Worm (Caenorhabditis elegans) whole organism, late embryonic: ENCODE measurements around the gene B0334.4.

Experiments used
- C08G9.2 ChIP-seq: sonication (generic microtip); optimal IDR thresholded peaks from 2 replicates; lab custom pipeline; 2016; ENCODE audit warnings: mild to moderate bottlenecking, missing genetic modification characterization, moderate library complexity, missing compliant biosample characterization
- C38D4.7 ChIP-seq: fragments of 200-800 bp; sonication (Bioruptor generic); optimal IDR thresholded peaks from 2 replicates; lab custom pipeline; 2018; ENCODE audit warnings: mild to moderate bottlenecking, missing genetic modification characterization, moderate library complexity, missing compliant biosample characterization
- F13H6.1 ChIP-seq: sonication (generic microtip); optimal IDR thresholded peaks from 2 replicates; lab custom pipeline; 2016; ENCODE audit warnings: missing genetic modification characterization, missing compliant biosample characterization
- Y22D7AL.16 ChIP-seq: sonication (generic microtip); optimal IDR thresholded peaks from 2 replicates; lab custom pipeline; 2016; ENCODE audit warnings: missing genetic modification characterization, missing compliant biosample characterization
- ahr-1 ChIP-seq: sonication (generic microtip); optimal IDR thresholded peaks from 2 replicates; lab custom pipeline; 2016; ENCODE audit warnings: missing genetic modification characterization, missing compliant biosample characterization
- ama-1 ChIP-seq: fragments of 150-350 bp; optimal IDR thresholded peaks from 2 replicates; lab custom pipeline; 2014
- ceh-18 ChIP-seq: sonication (generic microtip); optimal IDR thresholded peaks from 2 replicates; lab custom pipeline; 2016; ENCODE audit warnings: missing genetic modification characterization, missing compliant biosample characterization
- ceh-2 ChIP-seq: sonication (generic microtip); optimal IDR thresholded peaks from 2 replicates; lab custom pipeline; 2016; ENCODE audit warnings: missing genotype, missing genetic modification characterization, missing compliant biosample characterization
- ceh-24 ChIP-seq: sonication (generic microtip); optimal IDR thresholded peaks from 2 replicates; lab custom pipeline; 2016; ENCODE audit warnings: mild to moderate bottlenecking, missing genetic modification characterization, missing compliant biosample characterization
- ceh-30 ChIP-seq: fragments of 150-350 bp; optimal IDR thresholded peaks from 2 replicates; lab custom pipeline; 2014; ENCODE audit warnings: missing biosample characterization, missing genetic modification characterization
- ceh-34 ChIP-seq: sonication (generic microtip); optimal IDR thresholded peaks from 2 replicates; lab custom pipeline; 2016; ENCODE audit warnings: mild to moderate bottlenecking, missing genetic modification characterization, missing compliant biosample characterization
- ceh-6 ChIP-seq: fragments of 200-800 bp; sonication (Bioruptor generic); optimal IDR thresholded peaks from 2 replicates; lab custom pipeline; 2018; ENCODE audit warnings: mild to moderate bottlenecking, missing genetic modification characterization, missing compliant biosample characterization
- ceh-9 ChIP-seq: sonication (generic microtip); optimal IDR thresholded peaks from 2 replicates; lab custom pipeline; 2016; ENCODE audit warnings: mild to moderate bottlenecking, missing genetic modification characterization, inconsistent platforms, missing compliant biosample characterization
- che-1 ChIP-seq: sonication (generic microtip); optimal IDR thresholded peaks from 2 replicates; lab custom pipeline; 2016; ENCODE audit warnings: mild to moderate bottlenecking, missing genetic modification characterization, missing compliant biosample characterization
- dmd-4 ChIP-seq: sonication (generic microtip); optimal IDR thresholded peaks from 2 replicates; lab custom pipeline; 2016; ENCODE audit warnings: borderline replicate concordance, missing genetic modification characterization, missing compliant biosample characterization
- dve-1 ChIP-seq: sonication (generic microtip); optimal IDR thresholded peaks from 2 replicates; lab custom pipeline; 2017; ENCODE audit warnings: antibody characterized with exemption, mild to moderate bottlenecking, missing genetic modification characterization, missing compliant biosample characterization
- elt-2 ChIP-seq: sonication (generic microtip); optimal IDR thresholded peaks from 2 replicates; lab custom pipeline; 2016; ENCODE audit warnings: missing genetic modification reagents, missing genetic modification characterization, missing compliant biosample characterization
- eyg-1 ChIP-seq: sonication (generic microtip); optimal IDR thresholded peaks from 2 replicates; lab custom pipeline; 2016; ENCODE audit warnings: missing genotype, missing genetic modification characterization, missing compliant biosample characterization
- fax-1 ChIP-seq: sonication (generic microtip); optimal IDR thresholded peaks from 2 replicates; lab custom pipeline; 2016; ENCODE audit warnings: missing genotype, missing genetic modification characterization, missing compliant biosample characterization
- fkh-6 ChIP-seq: sonication (generic microtip); optimal IDR thresholded peaks from 2 replicates; lab custom pipeline; 2016; ENCODE audit warnings: missing genetic modification characterization, missing compliant biosample characterization
- hlh-13 ChIP-seq: fragments of 200-800 bp; sonication (Bioruptor generic); optimal IDR thresholded peaks from 2 replicates; lab custom pipeline; 2018; ENCODE audit warnings: mild to moderate bottlenecking, missing genetic modification characterization, missing compliant biosample characterization
- hlh-30 ChIP-seq: sonication (generic microtip); optimal IDR thresholded peaks from 2 replicates; lab custom pipeline; 2017; ENCODE audit warnings: antibody characterized with exemption, missing genetic modification characterization, missing compliant biosample characterization; ENCODE audit not compliant: insufficient read depth
- hlh-8 ChIP-seq: sonication (generic microtip); optimal IDR thresholded peaks from 2 replicates; lab custom pipeline; 2016; ENCODE audit warnings: missing genotype, missing genetic modification characterization, missing compliant biosample characterization
- lim-6 ChIP-seq: sonication (generic microtip); optimal IDR thresholded peaks from 2 replicates; lab custom pipeline; 2016; ENCODE audit warnings: missing genetic modification characterization, missing compliant biosample characterization
- lin-11 ChIP-seq: fragments of 200-800 bp; sonication (Bioruptor generic); optimal IDR thresholded peaks from 2 replicates; lab custom pipeline; 2018; ENCODE audit warnings: mild to moderate bottlenecking, missing genetic modification characterization, missing compliant biosample characterization
- madf-2 ChIP-seq: sonication (generic microtip); optimal IDR thresholded peaks from 2 replicates; lab custom pipeline; 2017; ENCODE audit warnings: missing genetic modification characterization, missing compliant biosample characterization
- mec-3 ChIP-seq: sonication (generic microtip); optimal IDR thresholded peaks from 2 replicates; lab custom pipeline; 2016; ENCODE audit warnings: borderline replicate concordance, missing genetic modification characterization, missing compliant biosample characterization
- nfya-1 ChIP-seq: sonication (generic microtip); optimal IDR thresholded peaks from 2 replicates; lab custom pipeline; 2017; ENCODE audit warnings: missing genetic modification characterization, mild to moderate bottlenecking, missing compliant biosample characterization, antibody characterized with exemption, moderate library complexity
- nhr-11 ChIP-seq: fragments of 150-350 bp; optimal IDR thresholded peaks from 2 replicates; lab custom pipeline; 2014; ENCODE audit warnings: missing biosample characterization, missing genetic modification characterization
- nhr-232 ChIP-seq: sonication (generic microtip); optimal IDR thresholded peaks from 2 replicates; lab custom pipeline; 2016; ENCODE audit warnings: missing genetic modification characterization, missing compliant biosample characterization
- npax-4 ChIP-seq: sonication (generic microtip); optimal IDR thresholded peaks from 2 replicates; lab custom pipeline; 2016; ENCODE audit warnings: missing genetic modification characterization, missing compliant biosample characterization
- odd-2 ChIP-seq: sonication (generic microtip); optimal IDR thresholded peaks from 2 replicates; lab custom pipeline; 2017; ENCODE audit warnings: antibody characterized with exemption, mild to moderate bottlenecking, missing genetic modification characterization, missing compliant biosample characterization
- pat-9 ChIP-seq: fragments of 200-800 bp; sonication (Bioruptor generic); optimal IDR thresholded peaks from 2 replicates; lab custom pipeline; 2018; ENCODE audit warnings: mild to moderate bottlenecking, missing genetic modification characterization, moderate library complexity, missing compliant biosample characterization
- pha-2 ChIP-seq: sonication (generic microtip); optimal IDR thresholded peaks from 2 replicates; lab custom pipeline; 2017; ENCODE audit warnings: mild to moderate bottlenecking, missing genetic modification characterization, missing compliant biosample characterization
- pqm-1 ChIP-seq: sonication (generic microtip); optimal IDR thresholded peaks from 2 replicates; lab custom pipeline; 2016; ENCODE audit warnings: missing genetic modification characterization, missing compliant biosample characterization
- ref-2 ChIP-seq: sonication (generic microtip); optimal IDR thresholded peaks from 2 replicates; lab custom pipeline; 2016; ENCODE audit warnings: missing genetic modification characterization, missing compliant biosample characterization
- rnt-1 ChIP-seq: sonication (generic microtip); optimal IDR thresholded peaks from 2 replicates; lab custom pipeline; 2016; ENCODE audit warnings: missing genetic modification characterization, missing compliant biosample characterization
- tbx-7 ChIP-seq: sonication (generic microtip); optimal IDR thresholded peaks from 2 replicates; lab custom pipeline; 2016; ENCODE audit warnings: missing genotype, missing genetic modification characterization, missing compliant biosample characterization
- unc-42 ChIP-seq: sonication (generic microtip); optimal IDR thresholded peaks from 2 replicates; lab custom pipeline; 2016; ENCODE audit warnings: missing genotype, missing genetic modification characterization, missing compliant biosample characterization
- unc-86 ChIP-seq: sonication (generic microtip); optimal IDR thresholded peaks from 2 replicates; lab custom pipeline; 2016; ENCODE audit warnings: missing genetic modification characterization, missing compliant biosample characterization
- zip-5 ChIP-seq: sonication (generic microtip); optimal IDR thresholded peaks from 2 replicates; lab custom pipeline; 2016; ENCODE audit warnings: missing genetic modification characterization, missing compliant biosample characterization
- ztf-16 ChIP-seq: sonication (generic microtip); optimal IDR thresholded peaks from 2 replicates; lab custom pipeline; 2017; ENCODE audit warnings: missing genetic modification characterization, missing compliant biosample characterization

The B0334.4 gene

DNA sequence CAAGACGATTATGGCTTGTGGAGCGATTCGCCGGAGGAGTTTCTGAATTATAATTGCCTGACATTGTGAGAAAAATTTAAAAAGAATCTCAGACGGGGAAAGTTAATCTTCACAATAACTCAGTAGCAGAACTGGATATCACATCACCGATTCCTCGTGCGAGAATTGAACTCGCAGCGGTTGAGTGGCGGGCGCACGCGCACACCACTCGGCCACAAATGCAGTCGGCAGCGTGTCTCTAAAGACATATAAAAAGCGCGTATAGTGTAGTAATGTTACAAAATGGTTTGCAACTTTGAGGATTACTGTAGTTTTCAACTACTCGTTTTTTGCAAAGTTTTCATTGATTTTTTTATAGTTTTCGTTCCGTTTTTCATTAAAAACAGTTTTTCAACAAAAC is 10.9 kb upstream of the B0334.4 start (continued):
- peak; percentile 97 for TF ChIP-seq ceh-24
- TF ChIP-seq hlh-30 (tag; lab: Kevin White, UChicago) = peak; percentile 78
- peak; percentile 93 for TF ChIP-seq hlh-13 (GFP tag; lab: Kevin White, UChicago)
- peak; percentile 95 for TF ChIP-seq madf-2 (tag; lab: Kevin White, UChicago)
- peak; percentile 94 for TF ChIP-seq nhr-232 (tag; lab: Kevin White, UChicago)
- TF ChIP-seq F13H6.1 (tag; lab: Kevin White, UChicago) = peak; percentile 95
- TF ChIP-seq lin-11 (tag; lab: Kevin White, UChicago) = peak; percentile 94
- TF ChIP-seq ref-2 (tag; lab: Kevin White, UChicago) = peak; percentile 96
- TF ChIP-seq ztf-16 (tag; lab: Kevin White, UChicago) = peak; percentile 95
- TF ChIP-seq pat-9 = peak; percentile 97
- peak; percentile 76 for TF ChIP-seq lim-6 (tag; lab: Kevin White, UChicago)
- peak; percentile 96 for TF ChIP-seq ceh-34 (tag; lab: Kevin White, UChicago)
- TF ChIP-seq unc-42 (tag; lab: Kevin White, UChicago) = peak; percentile 70
- peak; percentile 88 for TF ChIP-seq dve-1 (tag; lab: Kevin White, UChicago)
- TF ChIP-seq fax-1 = peak; percentile 93
- TF ChIP-seq ceh-30 (tag; lab: Kevin White, UChicago) = peak; percentile 72
- peak; percentile 95 for TF ChIP-seq npax-4 (tag; lab: Kevin White, UChicago)
- peak; percentile 95 for TF ChIP-seq ceh-9 (tag; lab: Kevin White, UChicago)
- peak; percentile 96 for TF ChIP-seq C38D4.7 (GFP tag; lab: Kevin White, UChicago)
- TF ChIP-seq ceh-2 = peak; percentile 86
- TF ChIP-seq eyg-1 (tag; lab: Kevin White, UChicago) = peak; percentile 95
- TF ChIP-seq nhr-11 (tag; lab: Kevin White, UChicago) = no peak
- TF ChIP-seq odd-2 (tag; lab: Kevin White, UChicago) = peak; percentile 80
- peak; percentile 89 for TF ChIP-seq ahr-1 (tag; lab: Kevin White, UChicago)
- TF ChIP-seq pha-2 (tag; lab: Kevin White, UChicago) = peak; percentile 94
- peak; percentile 90 for TF ChIP-seq dmd-4 (tag; lab: Kevin White, UChicago)
- TF ChIP-seq, all 69 proteins: peak for 62

DNA sequence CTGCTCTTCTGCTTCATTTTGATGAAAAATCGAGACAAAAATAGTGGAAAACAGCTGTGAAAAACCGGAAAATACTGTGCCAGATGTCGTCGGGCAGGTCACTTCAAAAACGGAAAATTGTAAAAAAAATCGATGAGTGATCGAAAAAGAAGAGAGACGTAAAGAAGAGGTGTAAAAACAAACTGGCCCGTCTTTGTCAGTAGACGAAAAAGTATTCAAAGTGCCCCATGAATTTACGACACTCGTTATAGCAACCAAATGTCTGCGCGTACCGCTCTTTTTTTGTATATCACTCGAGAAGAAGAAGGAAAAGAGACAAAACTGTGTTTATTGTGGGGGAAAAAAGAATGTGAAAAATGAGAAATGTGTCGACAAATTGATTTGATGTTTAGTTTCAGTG is 10.3 kb upstream of the B0334.4 start, which contains the start of gene twk-5:
Gene twk-5 (minus strand): TSS at position 101 of the 400 bp plus-strand sequence.
- TF ChIP-seq ceh-30 (tag; lab: Kevin White, UChicago) (no peak), fax-1 (no peak), C38D4.7 (GFP tag; lab: Kevin White, UChicago) (no peak), dve-1 (tag; lab: Kevin White, UChicago) (no peak), zip-5 (tag; lab: Kevin White, UChicago) (no peak), ceh-6 (no peak)

ce11 chrII:11486698-11487234 is 8.7 kb upstream of the B0334.4 start, which contains the start of gene ttr-18:
Gene ttr-18, minus strand, starts transcription at chrII:11486748.
- TF ChIP-seq tbx-7 (no peak), mec-3 (tag; lab: Kevin White, UChicago) (no peak), unc-86 (no peak), ceh-34 (tag; lab: Kevin White, UChicago) (no peak), hlh-13 (GFP tag; lab: Kevin White, UChicago) (no peak), che-1 (no peak), pqm-1 (tag; lab: Kevin White, UChicago) (no peak), pat-9 (no peak), elt-2 (tag; lab: Kevin White, UChicago) (no peak), C08G9.2 (tag; lab: Kevin White, UChicago) (no peak)

ce11 chrII:11487999-11488398 is 7.5 kb upstream of the B0334.4 start, which contains the start of gene B0334.13:
Gene B0334.13, plus strand, starts transcription at chrII:11488299.
- no peak for TF ChIP-seq ama-1
- no peak for TF ChIP-seq odd-2 (tag; lab: Kevin White, UChicago)
- TF ChIP-seq fkh-6 (tag; lab: Kevin White, UChicago) = no peak
- no peak for TF ChIP-seq hlh-30 (tag; lab: Kevin White, UChicago)
- no peak for TF ChIP-seq lim-6 (tag; lab: Kevin White, UChicago)
- no peak for TF ChIP-seq tbx-7
- TF ChIP-seq ceh-9 (tag; lab: Kevin White, UChicago) = no peak
- TF ChIP-seq elt-2 (tag; lab: Kevin White, UChicago) = no peak
- no peak for TF ChIP-seq zip-5 (tag; lab: Kevin White, UChicago)
- no peak for TF ChIP-seq ceh-18 (tag; lab: Kevin White, UChicago)
- TF ChIP-seq ceh-2 = no peak
- no peak for TF ChIP-seq nfya-1 (tag; lab: Kevin White, UChicago)
- TF ChIP-seq hlh-8 (tag; lab: Kevin White, UChicago) = no peak
- TF ChIP-seq mec-3 (tag; lab: Kevin White, UChicago) = no peak
- TF ChIP-seq rnt-1 (tag; lab: Kevin White, UChicago) = no peak
- TF ChIP-seq Y22D7AL.16 = no peak
